Worm (Caenorhabditis elegans) whole organism, L2 larva: ENCODE results near the gene C14B9.2.

Experiments
- C34F6.9 ChIP-seq: fragments of 150-350 bp; optimal IDR thresholded peaks from 2 replicates; lab custom pipeline; 2014; ENCODE audit warnings: missing biosample characterization, missing genetic modification characterization
- F13H6.1 ChIP-seq: sonication (generic microtip); optimal IDR thresholded peaks from 2 replicates; lab custom pipeline; 2016; ENCODE audit warnings: missing genetic modification characterization, missing compliant biosample characterization
- R02D3.7 ChIP-seq: fragments of 150-350 bp; optimal IDR thresholded peaks from 2 replicates; lab custom pipeline; 2014; ENCODE audit warnings: missing biosample characterization, missing genetic modification characterization
- Y55F3AM.14 ChIP-seq: fragments of 200-800 bp; sonication (Bioruptor generic); optimal IDR thresholded peaks from 2 replicates; lab custom pipeline; 2018; ENCODE audit warnings: mild to moderate bottlenecking, missing genetic modification characterization, missing compliant biosample characterization
- ZK546.5 ChIP-seq: sonication (generic microtip); optimal IDR thresholded peaks from 2 replicates; lab custom pipeline; 2017; ENCODE audit warnings: missing biosample characterization, missing genetic modification characterization
- alr-1 ChIP-seq: fragments of 150-350 bp; optimal IDR thresholded peaks from 2 replicates; lab custom pipeline; 2014; ENCODE audit warnings: missing biosample characterization, missing genetic modification characterization
- aly-2 ChIP-seq: fragments of 150-350 bp; optimal IDR thresholded peaks from 2 replicates; lab custom pipeline; 2014; ENCODE audit warnings: missing biosample characterization, missing genetic modification characterization
- ama-1 ChIP-seq: fragments of 150-350 bp; optimal IDR thresholded peaks from 2 replicates; lab custom pipeline; 2018; ENCODE audit warnings: inconsistent platforms
- blmp-1 ChIP-seq: sonication (generic microtip); optimal IDR thresholded peaks from 2 replicates; lab custom pipeline; 2017; ENCODE audit warnings: missing genetic modification characterization, mild to moderate bottlenecking, missing compliant biosample characterization, antibody characterized with exemption, moderate library complexity; ENCODE audit not compliant: insufficient read depth
- ceh-16 ChIP-seq: fragments of 150-350 bp; optimal IDR thresholded peaks from 2 replicates; lab custom pipeline; 2014; ENCODE audit warnings: missing biosample characterization, missing genetic modification characterization
- ceh-82 ChIP-seq: fragments of 150-350 bp; optimal IDR thresholded peaks from 2 replicates; lab custom pipeline; 2014; ENCODE audit warnings: missing biosample characterization, missing genetic modification characterization
- crh-2 ChIP-seq: sonication (generic microtip); optimal IDR thresholded peaks from 2 replicates; lab custom pipeline; 2017; ENCODE audit warnings: missing biosample characterization, missing genetic modification characterization
- dmd-4 ChIP-seq: sonication (generic microtip); optimal IDR thresholded peaks from 2 replicates; lab custom pipeline; 2017; ENCODE audit warnings: missing biosample characterization, missing genetic modification characterization
- elt-1 ChIP-seq: fragments of 150-350 bp; optimal IDR thresholded peaks from 2 replicates; lab custom pipeline; 2014; ENCODE audit warnings: missing biosample characterization, missing genetic modification characterization
- elt-3 ChIP-seq: sonication (generic microtip); optimal IDR thresholded peaks from 2 replicates; lab custom pipeline; 2017; ENCODE audit warnings: missing biosample characterization, missing genetic modification characterization
- fos-1 ChIP-seq: fragments of 150-350 bp; optimal IDR thresholded peaks from 2 replicates; lab custom pipeline; 2014; ENCODE audit warnings: missing biosample characterization, missing genetic modification characterization
- gmeb-1 ChIP-seq: fragments of 150-350 bp; optimal IDR thresholded peaks from 2 replicates; lab custom pipeline; 2014; ENCODE audit warnings: missing biosample characterization, missing genetic modification characterization
- lin-11 ChIP-seq: fragments of 150-350 bp; sonication (generic microtip); optimal IDR thresholded peaks from 2 replicates; lab custom pipeline; 2014; ENCODE audit warnings: missing biosample characterization, missing genetic modification characterization, inconsistent platforms, mixed read lengths
- lin-13 ChIP-seq: fragments of 150-350 bp; optimal IDR thresholded peaks from 2 replicates; lab custom pipeline; 2014; ENCODE audit warnings: missing biosample characterization, missing genetic modification reagents, missing genetic modification characterization
- lin-39 ChIP-seq: fragments of 150-350 bp; optimal IDR thresholded peaks from 2 replicates; lab custom pipeline; 2014; ENCODE audit warnings: missing biosample characterization, missing genetic modification reagents, missing genetic modification characterization
- lsy-2 ChIP-seq, 2 experiments: fragments of 150-350 bp in 1 of 2; sonication (generic microtip) in 1 of 2; optimal IDR thresholded peaks; 2 replicates each; lab custom pipeline; 2014 to 2017; ENCODE audit warnings: missing biosample characterization in 2 of 2, missing genetic modification characterization in 2 of 2
- mab-5 ChIP-seq: fragments of 150-350 bp; optimal IDR thresholded peaks from 2 replicates; lab custom pipeline; 2014; ENCODE audit warnings: missing biosample characterization, missing genetic modification characterization
- mbf-1 ChIP-seq: sonication (generic microtip); optimal IDR thresholded peaks from 2 replicates; lab custom pipeline; 2017; ENCODE audit warnings: missing biosample characterization, missing genetic modification characterization
- nhr-11 ChIP-seq: fragments of 150-350 bp; optimal IDR thresholded peaks from 2 replicates; lab custom pipeline; 2014; ENCODE audit warnings: missing biosample characterization, missing genetic modification characterization
- nhr-12 ChIP-seq: fragments of 150-350 bp; optimal IDR thresholded peaks from 2 replicates; lab custom pipeline; 2014; ENCODE audit warnings: missing biosample characterization, missing genetic modification characterization
- nhr-129 ChIP-seq: fragments of 150-350 bp; optimal IDR thresholded peaks from 2 replicates; lab custom pipeline; 2014; ENCODE audit warnings: missing biosample characterization, missing genetic modification characterization
- nhr-21 ChIP-seq: fragments of 150-350 bp; optimal IDR thresholded peaks from 2 replicates; lab custom pipeline; 2014; ENCODE audit warnings: missing biosample characterization, missing genetic modification characterization
- nhr-23 ChIP-seq: fragments of 150-350 bp; optimal IDR thresholded peaks from 2 replicates; lab custom pipeline; 2014; ENCODE audit warnings: missing biosample characterization, missing genetic modification reagents, missing genetic modification characterization
- nhr-237 ChIP-seq: fragments of 150-350 bp; optimal IDR thresholded peaks from 2 replicates; lab custom pipeline; 2014; ENCODE audit warnings: missing biosample characterization, missing genetic modification characterization
- nhr-25 ChIP-seq: fragments of 150-350 bp; sonication (generic microtip); optimal IDR thresholded peaks from 3 replicates; lab custom pipeline; 2014; ENCODE audit warnings: missing biosample characterization, missing genetic modification characterization
- nhr-6 ChIP-seq: fragments of 150-350 bp; optimal IDR thresholded peaks from 2 replicates; lab custom pipeline; 2014; ENCODE audit warnings: missing biosample characterization, missing genetic modification characterization
- nhr-77 ChIP-seq: fragments of 150-350 bp; optimal IDR thresholded peaks from 2 replicates; lab custom pipeline; 2014; ENCODE audit warnings: missing biosample characterization, missing genetic modification characterization
- sem-4 ChIP-seq: fragments of 150-350 bp; optimal IDR thresholded peaks from 2 replicates; lab custom pipeline; 2014; ENCODE audit warnings: missing biosample characterization, missing genetic modification reagents, missing genetic modification characterization
- sma-3 ChIP-seq: sonication (generic microtip); optimal IDR thresholded peaks from 2 replicates; lab custom pipeline; 2016; ENCODE audit warnings: missing genetic modification reagents, missing genetic modification characterization, missing compliant biosample characterization
- sma-9 ChIP-seq, 2 experiments: fragments of 150-350 bp in 1 of 2; sonication (generic microtip) in 1 of 2; optimal IDR thresholded peaks; 2 replicates each; lab custom pipeline; 2014 to 2016; ENCODE audit warnings: missing genetic modification characterization in 2 of 2, mild to moderate bottlenecking in 1 of 2, missing biosample characterization in 1 of 2, missing compliant biosample characterization in 1 of 2, missing genetic modification reagents in 1 of 2, moderate library complexity in 1 of 2
- snpc-4 ChIP-seq: fragments of 150-350 bp; optimal IDR thresholded peaks from 2 replicates; lab custom pipeline; 2014; ENCODE audit warnings: missing biosample characterization, missing genetic modification characterization
- unc-39 ChIP-seq: fragments of 150-350 bp; optimal IDR thresholded peaks from 2 replicates; lab custom pipeline; 2014; ENCODE audit warnings: missing biosample characterization, missing genetic modification characterization
- unc-55 ChIP-seq: fragments of 150-350 bp; sonication (generic microtip); optimal IDR thresholded peaks from 3 replicates; lab custom pipeline; 2014; ENCODE audit warnings: missing biosample characterization, missing genetic modification reagents, missing genetic modification characterization
- zag-1 ChIP-seq: fragments of 150-350 bp; optimal IDR thresholded peaks from 2 replicates; lab custom pipeline; 2014; ENCODE audit warnings: missing biosample characterization, missing genetic modification characterization
- ztf-1 ChIP-seq: fragments of 200-800 bp; sonication (Bioruptor generic); conservative IDR thresholded peaks from 2 replicates; pipeline ENCODE4 v1.3.6; 2022; ENCODE audit warnings: missing genetic modification characterization, missing compliant biosample characterization
- ztf-11 ChIP-seq: sonication (generic microtip); optimal IDR thresholded peaks from 2 replicates; lab custom pipeline; 2017; ENCODE audit warnings: missing biosample characterization, missing genetic modification characterization
- ztf-4 ChIP-seq: fragments of 150-350 bp; optimal IDR thresholded peaks from 2 replicates; lab custom pipeline; 2014; ENCODE audit warnings: missing biosample characterization, missing genetic modification characterization

C14B9.2 gene

DNA sequence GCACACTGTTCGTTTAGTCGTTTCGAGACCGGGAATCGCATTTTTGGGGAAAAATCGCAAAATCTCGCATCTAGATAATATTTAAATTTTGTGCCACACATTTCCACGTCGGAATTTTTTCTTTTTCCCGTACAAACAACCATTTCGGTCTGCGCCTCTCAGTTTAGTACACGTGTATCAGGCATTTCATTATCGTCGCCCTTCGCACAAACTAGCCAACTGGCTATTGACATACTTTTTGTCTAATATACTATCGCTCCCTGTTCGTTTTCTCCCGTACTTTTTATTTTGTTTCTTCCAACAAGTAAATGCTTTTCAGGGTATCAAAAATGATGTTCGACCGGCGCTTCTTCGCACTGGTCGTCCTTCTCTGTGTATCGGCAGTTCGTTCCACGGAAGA, at the start of gene C14B9.2:
C14B9.2 (plus strand) TSS at position 320 of the 400 bp plus-strand sequence.
- TF ChIP-seq crh-2 (tag; lab: Kevin White, UChicago) (peak; percentile 36), ama-1 (lab: Kevin White, UChicago) (no peak), fos-1 (tag; lab: Kevin White, UChicago) (peak; percentile 6)

DNA sequence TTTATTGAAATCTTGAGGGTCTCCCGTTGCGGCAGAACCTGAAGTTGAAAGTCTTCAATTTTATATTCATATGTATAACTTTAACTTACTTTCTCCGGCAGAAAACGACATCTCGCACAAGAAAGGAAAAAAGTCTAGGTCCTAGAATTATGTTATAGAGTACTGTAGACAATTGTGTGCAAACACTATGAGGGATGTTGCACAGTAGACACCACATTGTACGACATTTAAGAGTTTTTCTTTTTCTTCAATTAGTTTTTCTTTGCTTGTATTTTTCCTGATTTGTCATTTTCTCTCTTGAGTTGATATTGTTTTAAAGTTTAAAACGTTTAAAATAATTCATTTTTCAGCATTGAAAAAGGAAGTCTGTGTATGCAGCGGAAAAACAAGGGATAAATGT, 48.1 kb upstream of the C14B9.2 start, which contains the start of the genes K06H7.7 and grp-1:
K06H7.7 (minus strand) TSS at position 121 of the 400 bp plus-strand sequence.
grp-1 (plus strand) TSS at position 351 of the 400 bp plus-strand sequence.
- TF ChIP-seq aly-2 (tag; lab: Kevin White, UChicago) (no peak), gmeb-1 (peak; percentile 74), nhr-6 (tag; lab: Kevin White, UChicago) (no peak), dmd-4 (no peak), nhr-25 (peak; percentile 46), unc-55 (GFP tag; lab: Kevin White, UChicago) (peak; percentile 87), R02D3.7 (tag; lab: Kevin White, UChicago) (no peak), ztf-4 (no peak), nhr-11 (tag; lab: Kevin White, UChicago) (no peak), nhr-129 (peak; percentile 63), nhr-21 (tag; lab: Kevin White, UChicago) (peak; percentile 13), fos-1 (tag; lab: Kevin White, UChicago) (peak; percentile 27), lsy-2 (tag; optimal IDR thresholded peaks at IDR 0.05; lab: Kevin White, UChicago) (peak; percentile 96 to 99), C34F6.9 (tag; lab: Kevin White, UChicago) (peak; percentile 84), ZK546.5 (no peak), lin-13 (GFP tag; lab: Kevin White, UChicago) (no peak), crh-2 (tag; lab: Kevin White, UChicago) (peak; percentile 35), sma-9 (GFP tag; optimal IDR thresholded peaks at IDR 0.05; lab: Kevin White, UChicago) (peak; percentile 45), sma-9 (tag; optimal IDR thresholded peaks at IDR 0.05; lab: Kevin White, UChicago) (no peak), unc-39 (tag; lab: Kevin White, UChicago) (no peak), snpc-4 (tag; lab: Kevin White, UChicago) (peak; percentile 16), sma-3 (GFP tag; lab: Kevin White, UChicago) (peak; percentile 37), nhr-237 (tag; lab: Kevin White, UChicago) (no peak), lin-39 (no peak), zag-1 (peak; percentile 11), mbf-1 (tag; lab: Kevin White, UChicago) (no peak)

DNA sequence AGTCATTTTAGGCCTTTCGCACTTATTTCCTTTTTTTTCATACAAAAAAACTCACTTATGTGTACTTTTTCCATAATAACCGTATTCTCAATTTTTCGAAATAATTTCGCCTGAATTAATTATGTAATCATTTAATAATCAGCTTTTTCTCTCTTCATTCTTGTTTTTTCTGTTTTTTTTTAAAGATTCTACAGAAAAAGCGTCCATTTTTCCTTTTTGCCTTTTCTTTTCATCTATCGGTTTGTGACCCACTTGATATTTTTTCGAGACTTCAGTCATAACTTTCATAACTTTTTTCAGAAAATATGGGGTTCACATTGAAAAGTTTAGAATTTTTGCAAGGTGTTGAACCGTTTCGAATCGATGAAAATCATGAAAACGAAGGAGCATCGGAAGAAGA, 45.2 kb upstream of the C14B9.2 start, which contains the start of gene vms-1:
vms-1 (plus strand) TSS at position 301 of the 400 bp plus-strand sequence.
- no peak for TF ChIP-seq ceh-16
- no peak for TF ChIP-seq ztf-4
- TF ChIP-seq nhr-6 (tag; lab: Kevin White, UChicago): no peak
- TF ChIP-seq mab-5 (tag; lab: Kevin White, UChicago): no peak
- TF ChIP-seq nhr-11 (tag; lab: Kevin White, UChicago): no peak
- TF ChIP-seq lin-11 (tag; lab: Kevin White, UChicago): no peak
- TF ChIP-seq nhr-12 (tag; lab: Kevin White, UChicago): no peak
- TF ChIP-seq ztf-1 (GFP tag; lab: Robert Waterston, UW): no peak
- TF ChIP-seq alr-1 (tag; lab: Kevin White, UChicago): no peak
- TF ChIP-seq elt-1 (tag; lab: Kevin White, UChicago): no peak
- no peak for TF ChIP-seq ceh-82 (tag; lab: Kevin White, UChicago)
- no peak for TF ChIP-seq nhr-23
- no peak for TF ChIP-seq unc-39 (tag; lab: Kevin White, UChicago)
- TF ChIP-seq sem-4 (tag; lab: Kevin White, UChicago): no peak
- TF ChIP-seq nhr-77 (tag; lab: Kevin White, UChicago): no peak
- TF ChIP-seq snpc-4 (tag; lab: Kevin White, UChicago): no peak
- TF ChIP-seq lsy-2 (tag; optimal IDR thresholded peaks at IDR 0.05; lab: Kevin White, UChicago): no peak
- no peak for TF ChIP-seq blmp-1 (tag; lab: Kevin White, UChicago)
- no peak for TF ChIP-seq gmeb-1
- no peak for TF ChIP-seq nhr-237 (tag; lab: Kevin White, UChicago)
- TF ChIP-seq, all 48 proteins: peak for 0

DNA sequence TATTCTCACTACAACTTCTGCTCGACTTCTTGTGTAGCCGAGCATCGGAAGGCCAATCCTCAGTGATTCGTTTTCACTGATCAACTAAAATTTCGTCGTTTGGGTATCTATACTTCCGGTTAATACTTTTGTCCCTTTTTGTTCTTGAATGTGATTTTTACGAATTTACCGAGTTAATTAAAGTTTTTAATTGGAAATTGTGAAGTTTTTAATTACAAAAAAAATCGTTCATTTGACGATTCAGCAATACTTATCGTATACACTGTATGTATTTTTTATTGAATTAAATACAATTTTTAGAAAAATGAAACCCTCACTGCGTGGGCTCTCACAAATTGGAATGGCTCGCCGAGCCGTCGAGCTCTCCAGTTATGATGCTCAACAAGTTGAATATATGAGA, 42.1 kb upstream of the C14B9.2 start, which contains the start of gene idi-1:
idi-1 (plus strand) TSS at position 301 of the 400 bp plus-strand sequence.
- TF ChIP-seq F13H6.1 (tag; lab: Kevin White, UChicago) (no peak), Y55F3AM.14 (GFP tag; lab: Kevin White, UChicago) (no peak), ztf-11 (tag; lab: Kevin White, UChicago) (no peak), ceh-16 (no peak), elt-1 (tag; lab: Kevin White, UChicago) (no peak), nhr-6 (tag; lab: Kevin White, UChicago) (no peak), nhr-25 (no peak), elt-3 (no peak), snpc-4 (tag; lab: Kevin White, UChicago) (no peak), ztf-4 (no peak), crh-2 (tag; lab: Kevin White, UChicago) (no peak), nhr-237 (tag; lab: Kevin White, UChicago) (no peak), unc-55 (GFP tag; lab: Kevin White, UChicago) (no peak)
